Fruit fly (Drosophila melanogaster) whole organism, prepupa: Measurements from ENCODE around the gene ocn.

ENCODE experiments used
- Blimp-1 ChIP-seq: fragments of 200-800 bp; sonication (Bioruptor generic); optimal IDR thresholded peaks from 3 replicates; lab custom pipeline; 2017; ENCODE audit warnings: missing biosample characterization, missing genetic modification characterization, mild to moderate bottlenecking, moderate library complexity, missing genetic modification reagents
- CG10631 ChIP-seq: fragments of 200-800 bp; sonication (Bioruptor generic); optimal IDR thresholded peaks from 2 replicates; lab custom pipeline; 2016; ENCODE audit warnings: missing biosample characterization, missing genetic modification characterization
- CG10669 ChIP-seq: fragments of 200-800 bp; sonication (Bioruptor generic); optimal IDR thresholded peaks from 3 replicates; lab custom pipeline; 2018; ENCODE audit warnings: missing biosample characterization, mild to moderate bottlenecking, missing genetic modification characterization, moderate library complexity
- CG11294 ChIP-seq: fragments of 200-800 bp; sonication (Bioruptor generic); IDR thresholded peaks from 2 replicates; pipeline ENCODE4 v1.3.6; 2022; ENCODE audit warnings: missing biosample characterization, missing genetic modification characterization
- CG15336 ChIP-seq: fragments of 200-800 bp; sonication (Bioruptor generic); IDR thresholded peaks from 2 replicates; pipeline ENCODE4 v1.3.6; 2022; ENCODE audit warnings: missing biosample characterization, missing genetic modification characterization
- CG1621 ChIP-seq: fragments of 200-800 bp; sonication (Bioruptor generic); optimal IDR thresholded peaks from 3 replicates; lab custom pipeline; 2018; ENCODE audit warnings: missing biosample characterization, mild to moderate bottlenecking, missing genetic modification characterization
- CG16779 ChIP-seq: fragments of 200-800 bp; sonication (Bioruptor generic); optimal IDR thresholded peaks from 3 replicates; lab custom pipeline; 2017; ENCODE audit warnings: missing biosample characterization, mild to moderate bottlenecking, missing genetic modification characterization
- CG3032 ChIP-seq: fragments of 200-800 bp; optimal IDR thresholded peaks from 2 replicates; lab custom pipeline; 2019; ENCODE audit warnings: missing biosample characterization, mild to moderate bottlenecking, missing genetic modification characterization, moderate library complexity
- CG31627 ChIP-seq: fragments of 200-800 bp; sonication (Bioruptor generic); optimal IDR thresholded peaks from 3 replicates; lab custom pipeline; 2016; ENCODE audit warnings: missing biosample characterization, missing genetic modification characterization
- CG32006 ChIP-seq: fragments of 200-800 bp; sonication (Bioruptor generic); optimal IDR thresholded peaks from 3 replicates; lab custom pipeline; 2017; ENCODE audit warnings: missing biosample characterization, mild to moderate bottlenecking, missing genetic modification characterization
- CG34406 ChIP-seq: fragments of 200-800 bp; sonication (Bioruptor generic); optimal IDR thresholded peaks from 3 replicates; lab custom pipeline; 2016; ENCODE audit warnings: missing biosample characterization, missing genetic modification characterization
- CG3919 ChIP-seq: fragments of 200-800 bp; sonication (Bioruptor generic); optimal IDR thresholded peaks from 3 replicates; lab custom pipeline; 2016; ENCODE audit warnings: missing biosample characterization, missing genetic modification characterization
- CG4318 ChIP-seq: fragments of 200-800 bp; sonication (Bioruptor generic); optimal IDR thresholded peaks from 3 replicates; lab custom pipeline; 2017; ENCODE audit warnings: missing biosample characterization, mild to moderate bottlenecking, missing genetic modification characterization
- CG6163 ChIP-seq: fragments of 200-800 bp; sonication (Bioruptor generic); IDR thresholded peaks from 3 replicates; pipeline ENCODE4 v1.3.6; 2022; ENCODE audit warnings: missing biosample characterization, missing genetic modification characterization
- CG6792 ChIP-seq: fragments of 200-800 bp; sonication (Bioruptor generic); optimal IDR thresholded peaks from 3 replicates; lab custom pipeline; 2016; ENCODE audit warnings: missing biosample characterization, missing genetic modification characterization
- CG6808 ChIP-seq: fragments of 200-800 bp; sonication (Bioruptor generic); optimal IDR thresholded peaks from 3 replicates; lab custom pipeline; 2017; ENCODE audit warnings: missing biosample characterization, missing genetic modification characterization, mild to moderate bottlenecking, moderate library complexity, missing genetic modification reagents
- CG6854 ChIP-seq: fragments of 200-800 bp; sonication (Bioruptor generic); optimal IDR thresholded peaks from 2 replicates; lab custom pipeline; 2017; ENCODE audit warnings: missing biosample characterization, mild to moderate bottlenecking, missing genetic modification characterization
- CG7368 ChIP-seq: fragments of 200-800 bp; sonication (Bioruptor generic); optimal IDR thresholded peaks from 3 replicates; lab custom pipeline; 2016; ENCODE audit warnings: missing biosample characterization, missing genetic modification characterization
- CG8119 ChIP-seq: fragments of 200-800 bp; sonication (Bioruptor generic); IDR thresholded peaks from 3 replicates; pipeline ENCODE4 v1.3.6; 2022; ENCODE audit warnings: missing biosample characterization, missing genetic modification characterization
- CG8319 ChIP-seq: fragments of 200-800 bp; sonication (Bioruptor generic); optimal IDR thresholded peaks from 3 replicates; lab custom pipeline; 2016; ENCODE audit warnings: missing biosample characterization, missing genetic modification characterization
- CG9139 ChIP-seq: fragments of 200-800 bp; sonication (Bioruptor generic); optimal IDR thresholded peaks from 3 replicates; lab custom pipeline; 2017; ENCODE audit warnings: missing biosample characterization, mild to moderate bottlenecking, missing genetic modification characterization
- Eip75B ChIP-seq: fragments of 200-800 bp; sonication (Bioruptor generic); optimal IDR thresholded peaks from 3 replicates; lab custom pipeline; 2016; ENCODE audit warnings: missing biosample characterization, missing genetic modification characterization
- Eip93F ChIP-seq: fragments of 200-800 bp; sonication (Bioruptor generic); optimal IDR thresholded peaks from 2 replicates; lab custom pipeline; 2016; ENCODE audit warnings: missing biosample characterization, mild to moderate bottlenecking, missing genetic modification characterization
- Ets96B ChIP-seq: fragments of 200-800 bp; optimal IDR thresholded peaks from 2 replicates; lab custom pipeline; 2019; ENCODE audit warnings: missing biosample characterization, mild to moderate bottlenecking, missing genetic modification characterization, moderate library complexity
- Gug ChIP-seq: fragments of 200-800 bp; sonication (Bioruptor generic); IDR thresholded peaks from 2 replicates; pipeline ENCODE4 v1.3.6; 2022; ENCODE audit warnings: missing biosample characterization, missing genetic modification characterization
- Hr38 ChIP-seq: sonication (Bioruptor generic); optimal IDR thresholded peaks from 2 replicates; lab custom pipeline; 2016; ENCODE audit warnings: missing biosample characterization, missing genetic modification characterization
- Hr39 ChIP-seq: fragments of 200-800 bp; sonication (Bioruptor generic); optimal IDR thresholded peaks from 2 replicates; lab custom pipeline; 2016; ENCODE audit warnings: missing biosample characterization, missing genetic modification characterization
- Hr4 ChIP-seq: fragments of 200-800 bp; sonication (Bioruptor generic); optimal IDR thresholded peaks from 3 replicates; lab custom pipeline; 2016; ENCODE audit warnings: missing biosample characterization, missing genetic modification characterization
- Lpt ChIP-seq: fragments of 200-800 bp; sonication (Bioruptor generic); optimal IDR thresholded peaks from 3 replicates; lab custom pipeline; 2016; ENCODE audit warnings: missing biosample characterization, missing genetic modification characterization
- Met ChIP-seq: fragments of 200-800 bp; sonication (Bioruptor generic); optimal IDR thresholded peaks from 3 replicates; lab custom pipeline; 2016; ENCODE audit warnings: missing biosample characterization, missing genetic modification characterization
- OdsH ChIP-seq: fragments of 200-800 bp; sonication (Bioruptor generic); optimal IDR thresholded peaks from 3 replicates; lab custom pipeline; 2016; ENCODE audit warnings: missing biosample characterization, missing genetic modification characterization
- Smox ChIP-seq: fragments of 200-800 bp; sonication (Bioruptor generic); optimal IDR thresholded peaks from 3 replicates; lab custom pipeline; 2016; ENCODE audit warnings: missing biosample characterization, missing genetic modification characterization
- Sox102F ChIP-seq: fragments of 200-800 bp; sonication (Bioruptor generic); optimal IDR thresholded peaks from 2 replicates; lab custom pipeline; 2016; ENCODE audit warnings: missing biosample characterization, mild to moderate bottlenecking, missing genetic modification characterization
- Sox14 ChIP-seq: fragments of 200-800 bp; sonication (Bioruptor generic); optimal IDR thresholded peaks from 3 replicates; lab custom pipeline; 2016; ENCODE audit warnings: missing biosample characterization, missing genetic modification characterization
- Sox15 ChIP-seq: fragments of 200-800 bp; sonication (Bioruptor generic); optimal IDR thresholded peaks from 3 replicates; lab custom pipeline; 2016; ENCODE audit warnings: missing biosample characterization, missing genetic modification characterization
- achi ChIP-seq: fragments of 200-800 bp; sonication (Bioruptor generic); optimal IDR thresholded peaks from 3 replicates; lab custom pipeline; 2016; ENCODE audit warnings: missing biosample characterization, missing genetic modification characterization
- acj6 ChIP-seq: fragments of 200-800 bp; sonication (Bioruptor generic); optimal IDR thresholded peaks from 3 replicates; lab custom pipeline; 2016; ENCODE audit warnings: missing biosample characterization, missing genetic modification characterization
- cyc ChIP-seq: fragments of 200-800 bp; sonication (Bioruptor generic); optimal IDR thresholded peaks from 3 replicates; lab custom pipeline; 2016; ENCODE audit warnings: missing biosample characterization, missing genetic modification characterization
- dac ChIP-seq: fragments of 200-800 bp; sonication (Bioruptor generic); optimal IDR thresholded peaks from 2 replicates; lab custom pipeline; 2017; ENCODE audit warnings: missing biosample characterization, mild to moderate bottlenecking, missing genetic modification characterization
- dsx ChIP-seq: fragments of 200-800 bp; optimal IDR thresholded peaks from 3 replicates; lab custom pipeline; 2019; ENCODE audit warnings: missing biosample characterization, mild to moderate bottlenecking, missing genetic modification characterization, moderate library complexity; ENCODE audit not compliant: poor library complexity, severe bottlenecking
- eg ChIP-seq: fragments of 200-800 bp; sonication (Bioruptor generic); IDR thresholded peaks from 3 replicates; pipeline ENCODE4 v1.3.6; 2022; ENCODE audit warnings: missing biosample characterization, missing genetic modification characterization
- fd59A ChIP-seq: fragments of 200-800 bp; sonication (Bioruptor generic); optimal IDR thresholded peaks from 2 replicates; lab custom pipeline; 2017; ENCODE audit warnings: missing biosample characterization, mild to moderate bottlenecking, missing genetic modification characterization, missing genetic modification reagents
- fd85E ChIP-seq: fragments of 200-800 bp; sonication (Bioruptor generic); optimal IDR thresholded peaks from 3 replicates; lab custom pipeline; 2016; ENCODE audit warnings: missing biosample characterization, missing genetic modification characterization
- fkh ChIP-seq: fragments of 200-800 bp; sonication (Bioruptor generic); optimal IDR thresholded peaks from 3 replicates; lab custom pipeline; 2017; ENCODE audit warnings: missing biosample characterization, mild to moderate bottlenecking, missing genetic modification characterization, moderate library complexity
- lz ChIP-seq: fragments of 200-800 bp; sonication (Bioruptor generic); optimal IDR thresholded peaks from 3 replicates; lab custom pipeline; 2016; ENCODE audit warnings: missing biosample characterization, missing genetic modification characterization
- net ChIP-seq: fragments of 200-800 bp; sonication (Bioruptor generic); optimal IDR thresholded peaks from 3 replicates; lab custom pipeline; 2016; ENCODE audit warnings: missing biosample characterization, missing genetic modification characterization
- pdm3 ChIP-seq: fragments of 200-800 bp; sonication (Bioruptor generic); optimal IDR thresholded peaks from 3 replicates; lab custom pipeline; 2016; ENCODE audit warnings: missing biosample characterization, missing genetic modification characterization
- salr ChIP-seq, 2 experiments: fragments of 200-800 bp; sonication (Bioruptor generic); optimal IDR thresholded peaks; 3 replicates each; lab custom pipeline; 2016 to 2018; ENCODE audit warnings: missing biosample characterization in 2 of 2, missing genetic modification characterization in 2 of 2, mild to moderate bottlenecking in 1 of 2
- spab ChIP-seq: fragments of 200-800 bp; sonication (Bioruptor generic); optimal IDR thresholded peaks from 2 replicates; lab custom pipeline; 2017; ENCODE audit warnings: missing biosample characterization, mild to moderate bottlenecking, missing genetic modification characterization, missing genetic modification reagents
- svp ChIP-seq: fragments of 200-800 bp; sonication (Bioruptor generic); peaks from one replicate; lab custom pipeline; 2016; ENCODE audit warnings: missing biosample characterization, missing genetic modification characterization
- topi ChIP-seq: fragments of 200-800 bp; sonication (Bioruptor generic); optimal IDR thresholded peaks from 3 replicates; lab custom pipeline; 2016; ENCODE audit warnings: missing biosample characterization, missing genetic modification characterization

Gene ocn

dm6 chr3R:30061980-30062379, 24.4 kb upstream of the ocn start:
- TF ChIP-seq fkh (GFP tag; lab: Kevin White, UChicago) (peak; percentile 75), CG10631 (no peak)

dm6 chr3R:30061154-30061482, 23.6 kb upstream of the ocn start:
- peak; percentile 98 for TF ChIP-seq Eip75B
- peak; percentile 83 for TF ChIP-seq CG9139
- peak; percentile 90 for TF ChIP-seq net (GFP tag; lab: Kevin White, UChicago)
- peak; percentile 77 to 78 for TF ChIP-seq salr (GFP tag; optimal IDR thresholded peaks at IDR 0.05; lab: Kevin White, UChicago)
- peak; percentile 94 for TF ChIP-seq lz (GFP tag; lab: Kevin White, UChicago)
- peak; percentile 94 for TF ChIP-seq dsx
- peak; percentile 81 for TF ChIP-seq Sox15
- TF ChIP-seq CG3919: peak; percentile 98
- peak; percentile 56 for TF ChIP-seq CG4318 (GFP tag; lab: Kevin White, UChicago)
- TF ChIP-seq Lpt (GFP tag; lab: Kevin White, UChicago): peak; percentile 90
- TF ChIP-seq CG3032 (tag; lab: Kevin White, UChicago): peak; percentile 92
- peak; percentile 72 for TF ChIP-seq dac
- peak; percentile 98 for TF ChIP-seq CG6163 (GFP tag; lab: Robert Waterston, UW)
- peak; percentile 92 for TF ChIP-seq Smox (GFP tag; lab: Kevin White, UChicago)
- TF ChIP-seq CG6854 (GFP tag; lab: Kevin White, UChicago): peak; percentile 85
- peak; percentile 47 for TF ChIP-seq fkh (GFP tag; lab: Kevin White, UChicago)
- peak; percentile 84 for TF ChIP-seq CG11294 (GFP tag; lab: Robert Waterston, UW)
- peak; percentile 83 for TF ChIP-seq Hr4
- TF ChIP-seq spab (GFP tag; lab: Kevin White, UChicago): peak; percentile 89
- peak; percentile 75 for TF ChIP-seq fd59A
- TF ChIP-seq topi (GFP tag; lab: Kevin White, UChicago): peak; percentile 97
- TF ChIP-seq CG6808 (GFP tag; lab: Kevin White, UChicago): peak; percentile 87
- peak; percentile 94 for TF ChIP-seq achi (GFP tag; lab: Kevin White, UChicago)
- TF ChIP-seq Hr38 (GFP tag; lab: Kevin White, UChicago): no peak
- peak; percentile 96 for TF ChIP-seq Met (GFP tag; lab: Kevin White, UChicago)
- TF ChIP-seq CG10669 (GFP tag; lab: Kevin White, UChicago): peak; percentile 95
- TF ChIP-seq CG31627: peak; percentile 91
- TF ChIP-seq acj6 (GFP tag; lab: Kevin White, UChicago): peak; percentile 92
- TF ChIP-seq OdsH (GFP tag; lab: Kevin White, UChicago): peak; percentile 92
- peak; percentile 88 for TF ChIP-seq CG1621 (tag; lab: Kevin White, UChicago)
- peak; percentile 94 for TF ChIP-seq Ets96B (tag; lab: Kevin White, UChicago)
- peak; percentile 66 for TF ChIP-seq Eip93F (GFP tag; lab: Kevin White, UChicago)
- TF ChIP-seq Blimp-1: peak; percentile 89
- TF ChIP-seq CG8319: peak; percentile 97
- TF ChIP-seq CG15336: peak; percentile 94
- peak; percentile 88 for TF ChIP-seq CG16779 (tag; lab: Kevin White, UChicago)
- TF ChIP-seq CG34406 (GFP tag; lab: Kevin White, UChicago): peak; percentile 93
- TF ChIP-seq Sox14 (GFP tag; lab: Kevin White, UChicago): peak; percentile 91
- TF ChIP-seq Hr39: peak; percentile 93
- TF ChIP-seq Sox102F (GFP tag; lab: Kevin White, UChicago): peak; percentile 94
- peak; percentile 85 for TF ChIP-seq CG32006
- TF ChIP-seq Gug (GFP tag; lab: Robert Waterston, UW): peak; percentile 90
- TF ChIP-seq CG7368 (GFP tag; lab: Kevin White, UChicago): peak; percentile 95
- TF ChIP-seq CG6792: peak; percentile 96
- TF ChIP-seq svp (GFP tag; lab: Kevin White, UChicago): peak; percentile 99
- TF ChIP-seq fd85E: peak; percentile 84
- peak; percentile 93 for TF ChIP-seq CG8119 (GFP tag; lab: Robert Waterston, UW)
- peak; percentile 95 for TF ChIP-seq eg (GFP tag; lab: Robert Waterston, UW)
- TF ChIP-seq pdm3 (GFP tag; lab: Kevin White, UChicago): peak; percentile 90
- TF ChIP-seq cyc: peak; percentile 96
